Fruit fly (Drosophila melanogaster): ENCODE data around the gene CG9123.
A peak's percentile ranks its signal among the peaks of the same experiment; 100 is the strongest.

CG9123 gene

DNA sequence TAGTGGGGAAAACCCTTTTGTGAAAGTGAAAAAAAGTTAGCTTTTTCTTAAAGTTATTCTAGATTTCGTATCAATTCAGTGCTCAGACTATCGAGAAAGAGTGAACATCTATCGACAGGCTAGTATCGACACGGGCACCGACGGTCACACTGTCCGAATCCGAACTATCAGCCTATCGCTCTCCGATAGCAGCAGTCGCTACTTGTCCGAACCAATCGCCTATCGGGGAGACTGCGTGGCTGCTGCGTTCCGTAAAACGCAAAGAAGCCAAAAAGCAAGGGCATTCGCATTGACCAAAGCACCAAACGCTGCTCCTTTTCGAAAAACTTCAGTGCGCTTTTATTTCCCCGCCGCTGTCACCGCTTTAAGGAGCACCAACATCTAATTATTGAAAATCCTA lies 22.6 kb downstream of the CG9123 start, which contains the start of gene Top1 (continued):
- TF ChIP-seq CG34224 (GFP tag; IDR thresholded peaks at IDR 0.05; ENCODE audit: partially characterized antibody): peak; percentile 96
- TF ChIP-seq CG6254 (GFP tag; optimal IDR thresholded peaks at IDR 0.05): no peak
- TF ChIP-seq gsb (GFP tag; IDR thresholded peaks at IDR 0.05): no peak
- 0 out of 2 replicates have a peak, but pooled peaks have one; percentile 39 for TF ChIP-seq ham (GFP tag; IDR thresholded peaks at IDR 0.05)
- no peak for TF ChIP-seq prd (optimal IDR thresholded peaks at IDR 0.05)
- TF ChIP-seq prd (GFP tag; IDR thresholded peaks at IDR 0.05): peak; percentile 38; the same call in 2 of the 3 replicates
- peak; percentile 97 for TF ChIP-seq unc-4 (GFP tag; IDR thresholded peaks at IDR 0.05; ENCODE audit: partially characterized antibody)
- 0 out of 3 replicates have a peak, but pooled peaks have one; percentile 57 for TF ChIP-seq CG11456 (GFP tag; IDR thresholded peaks at IDR 0.05)
- TF ChIP-seq CG12236 (GFP tag; optimal IDR thresholded peaks at IDR 0.05): no peak
- TF ChIP-seq CG17568 (GFP tag; optimal IDR thresholded peaks at IDR 0.05): no peak
- TF ChIP-seq aop (GFP tag; IDR thresholded peaks at IDR 0.05): no peak
- TF ChIP-seq CG10209 (GFP tag; optimal IDR thresholded peaks at IDR 0.05): no peak
- no peak for TF ChIP-seq Elba2 (GFP tag; optimal IDR thresholded peaks at IDR 0.05)
- TF ChIP-seq CG17612 (GFP tag; IDR thresholded peaks at IDR 0.05): no peak
- peak; percentile 52 for TF ChIP-seq CG10543 (GFP tag; optimal IDR thresholded peaks at IDR 0.05)
- TF ChIP-seq CG17359 (tag; optimal IDR thresholded peaks at IDR 0.05): peak; percentile 9
- TF ChIP-seq tgo (GFP tag; IDR thresholded peaks at IDR 0.05): no peak
- no peak for TF ChIP-seq Kr (GFP tag; optimal IDR thresholded peaks at IDR 0.05)
- TF ChIP-seq tll (GFP tag; optimal IDR thresholded peaks at IDR 0.05): no peak
- TF ChIP-seq CG2129 (GFP tag; IDR thresholded peaks at IDR 0.05; ENCODE audit: partially characterized antibody): peak; percentile 91
- peak; percentile 41; the same call in 1 of the 2 replicates for TF ChIP-seq CG8765 (GFP tag; IDR thresholded peaks at IDR 0.05)
- no peak for TF ChIP-seq CG4424 (GFP tag; optimal IDR thresholded peaks at IDR 0.05)
- peak; percentile 64 for TF ChIP-seq lab (GFP tag; optimal IDR thresholded peaks at IDR 0.05)
- TF ChIP-seq CG2875 (GFP tag; optimal IDR thresholded peaks at IDR 0.05): no peak
- no peak for TF ChIP-seq peb (GFP tag; IDR thresholded peaks at IDR 0.05)
- TF ChIP-seq CG16779 (GFP tag; IDR thresholded peaks at IDR 0.05): no peak
- TF ChIP-seq TFAM (GFP tag; optimal IDR thresholded peaks at IDR 0.05): no peak
- TF ChIP-seq Dad (GFP tag; optimal IDR thresholded peaks at IDR 0.05): peak; percentile 58
- TF ChIP-seq zen (tag; optimal IDR thresholded peaks at IDR 0.05): no peak
- peak; percentile 41 for TF ChIP-seq CG14710 (tag; optimal IDR thresholded peaks at IDR 0.05)
- TF ChIP-seq PHDP (tag; optimal IDR thresholded peaks at IDR 0.05): no peak
- no peak for TF ChIP-seq Camta (GFP tag; optimal IDR thresholded peaks at IDR 0.05)
- TF ChIP-seq tin (GFP tag; optimal IDR thresholded peaks at IDR 0.05): peak; percentile 25
- TF ChIP-seq CG4854 (GFP tag; optimal IDR thresholded peaks at IDR 0.05): no peak
- no peak for TF ChIP-seq CG18011 (GFP tag; optimal IDR thresholded peaks at IDR 0.05)
- TF ChIP-seq nau (GFP tag; optimal IDR thresholded peaks at IDR 0.05): no peak
- peak; percentile 46 for TF ChIP-seq CG30020 (tag; optimal IDR thresholded peaks at IDR 0.05)
- peak; percentile 40 for TF ChIP-seq sug (tag; optimal IDR thresholded peaks at IDR 0.05)
- TF ChIP-seq bigmax (GFP tag; optimal IDR thresholded peaks at IDR 0.05): no peak
- TF ChIP-seq Fer3 (tag; optimal IDR thresholded peaks at IDR 0.05): peak; percentile 10
- TF ChIP-seq CG18764 (GFP tag; optimal IDR thresholded peaks at IDR 0.05): no peak
- TF ChIP-seq BEAF-32 (GFP tag; optimal IDR thresholded peaks at IDR 0.05): peak; percentile 93
- no peak for TF ChIP-seq Tbp (GFP tag; optimal IDR thresholded peaks at IDR 0.05)
- TF ChIP-seq CG12769 (tag; optimal IDR thresholded peaks at IDR 0.05): peak; percentile 35
- TF ChIP-seq CG3847 (GFP tag; IDR thresholded peaks at IDR 0.05): peak; percentile 65
- no peak for TF ChIP-seq CG17385 (GFP tag; optimal IDR thresholded peaks at IDR 0.05)
- peak; percentile 17 for TF ChIP-seq CG13624 (GFP tag; optimal IDR thresholded peaks at IDR 0.05)
- TF ChIP-seq Myb (GFP tag; optimal IDR thresholded peaks at IDR 0.05): peak; percentile 52
- no peak for TF ChIP-seq tio (GFP tag; optimal IDR thresholded peaks at IDR 0.05)
- TF ChIP-seq dysf (GFP tag; IDR thresholded peaks at IDR 0.05): peak; percentile 32; the same call in 1 of the 3 replicates

All from whole organism, embryonic.